Fruit fly (Drosophila melanogaster) Kc167 (cell line): ENCODE data around the gene CG6660.

Experiments
- Myc ChIP-seq: fragments of >200 bp; optimal IDR thresholded peaks from 2 replicates; lab custom pipeline; 2017; ENCODE audit warnings: missing external identifiers
- Sin3A ChIP-seq: fragments of >200 bp; optimal IDR thresholded peaks from 2 replicates; lab custom pipeline; 2018; ENCODE audit warnings: missing external identifiers
- h ChIP-seq: fragments of >200 bp; optimal IDR thresholded peaks from 3 replicates; lab custom pipeline; 2018; ENCODE audit warnings: missing external identifiers
- insv ChIP-seq: fragments of >200 bp; optimal IDR thresholded peaks from 3 replicates; lab custom pipeline; 2018; ENCODE audit warnings: missing external identifiers
- psq ChIP-seq: fragments of >200 bp; optimal IDR thresholded peaks from 2 replicates; lab custom pipeline; 2017; ENCODE audit warnings: missing external identifiers
- ttk ChIP-seq: sonication (Bioruptor generic); optimal IDR thresholded peaks from 2 replicates; lab custom pipeline; 2017; ENCODE audit warnings: missing external identifiers

Gene CG6660

DNA sequence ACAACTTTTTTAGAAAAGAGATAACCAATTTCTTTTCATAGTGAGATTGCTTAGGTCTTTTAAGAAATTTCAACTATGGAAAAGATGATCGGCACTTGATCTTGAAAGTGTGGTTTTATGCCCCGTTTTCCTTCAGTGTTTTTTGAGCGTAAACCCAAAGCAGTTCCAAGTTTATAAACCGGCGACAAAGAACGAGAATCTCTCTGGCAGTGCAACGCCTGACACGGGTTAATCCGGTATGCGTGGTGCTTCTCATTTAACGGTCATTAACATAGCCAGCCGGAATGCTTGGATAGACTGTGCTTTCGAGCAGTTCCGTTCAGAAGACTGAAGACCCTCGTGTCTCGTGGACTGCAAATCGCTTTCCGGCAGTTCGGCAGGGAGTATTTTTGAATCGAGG lies at the start of gene CG6660:
CG6660 (plus strand) TSS at position 301 of the 400 bp plus-strand sequence.
- TF ChIP-seq h = no peak
- TF ChIP-seq Myc (lab: Kevin White, UChicago) = no peak
- no peak for TF ChIP-seq Sin3A
- no peak for TF ChIP-seq insv
- no peak for TF ChIP-seq ttk (lab: Kevin White, UChicago)
- TF ChIP-seq psq (lab: Kevin White, UChicago) = no peak

DNA sequence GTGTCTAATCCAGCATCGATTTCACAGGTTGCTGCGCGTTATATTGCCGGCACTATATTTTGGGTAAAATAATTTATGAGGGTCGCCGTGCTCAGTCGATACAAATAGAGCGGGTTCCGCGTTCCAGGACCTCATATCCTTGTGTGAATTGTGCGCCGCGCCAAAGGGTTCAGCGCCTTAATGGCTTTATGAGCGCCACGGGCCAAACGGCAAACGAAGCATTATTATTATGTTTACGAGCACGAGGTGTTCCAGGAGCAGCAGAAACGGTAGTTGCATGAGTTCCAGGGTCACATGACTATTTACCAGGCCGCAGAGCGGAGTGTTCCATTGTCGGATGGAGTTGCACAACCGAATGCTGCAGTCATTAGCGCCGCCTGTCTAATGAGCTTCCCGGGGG lies 45.5 kb upstream of the CG6660 start:
- TF ChIP-seq psq (lab: Kevin White, UChicago) (no peak), ttk (lab: Kevin White, UChicago) (no peak), Sin3A (no peak), insv (no peak), Myc (lab: Kevin White, UChicago) (no peak), h (no peak)

DNA sequence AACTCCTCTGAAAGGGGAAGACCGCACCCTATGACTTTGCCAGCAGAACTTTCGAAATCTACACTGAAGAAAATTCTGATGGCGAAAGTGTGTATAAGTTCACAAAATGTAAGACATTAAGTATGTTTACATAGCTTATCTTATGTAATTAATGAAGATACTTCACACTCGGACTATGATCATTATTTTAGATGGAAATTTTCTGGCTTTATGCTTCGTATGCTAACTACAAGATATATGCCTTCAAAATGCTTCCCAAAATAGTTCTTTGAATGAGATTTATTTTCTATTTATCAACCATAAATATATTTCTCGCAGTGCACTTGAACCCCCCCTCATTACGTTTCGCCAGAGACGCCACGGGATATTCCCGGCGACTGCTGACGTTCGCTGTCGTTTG lies 44.7 kb upstream of the CG6660 start:
- TF ChIP-seq psq (lab: Kevin White, UChicago) (no peak), ttk (lab: Kevin White, UChicago) (no peak), Myc (lab: Kevin White, UChicago) (no peak)

DNA sequence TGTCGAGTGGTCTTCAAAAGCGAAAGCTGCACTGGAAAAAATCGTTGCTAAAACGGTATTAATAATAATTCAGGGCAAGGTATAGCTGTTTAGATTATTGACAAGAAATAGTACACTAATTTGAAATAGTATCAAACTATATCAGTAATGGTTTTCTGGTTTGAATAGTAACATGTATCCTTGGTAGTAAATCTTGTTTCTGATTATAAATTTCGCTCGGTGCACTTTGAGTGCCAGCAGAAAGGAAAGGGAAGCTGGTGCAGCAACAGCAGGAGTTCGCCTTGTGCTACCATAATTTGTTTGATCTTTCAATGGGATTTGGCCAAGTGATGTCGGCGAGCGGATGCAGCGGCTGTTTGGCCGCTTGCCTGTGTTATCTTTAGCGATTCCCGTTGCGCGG lies 36.3 kb upstream of the CG6660 start:
- no peak for TF ChIP-seq psq (lab: Kevin White, UChicago)
- no peak for TF ChIP-seq Sin3A
- TF ChIP-seq ttk (lab: Kevin White, UChicago) = no peak
- TF ChIP-seq h = no peak
- TF ChIP-seq insv = no peak
- TF ChIP-seq Myc (lab: Kevin White, UChicago) = no peak

DNA sequence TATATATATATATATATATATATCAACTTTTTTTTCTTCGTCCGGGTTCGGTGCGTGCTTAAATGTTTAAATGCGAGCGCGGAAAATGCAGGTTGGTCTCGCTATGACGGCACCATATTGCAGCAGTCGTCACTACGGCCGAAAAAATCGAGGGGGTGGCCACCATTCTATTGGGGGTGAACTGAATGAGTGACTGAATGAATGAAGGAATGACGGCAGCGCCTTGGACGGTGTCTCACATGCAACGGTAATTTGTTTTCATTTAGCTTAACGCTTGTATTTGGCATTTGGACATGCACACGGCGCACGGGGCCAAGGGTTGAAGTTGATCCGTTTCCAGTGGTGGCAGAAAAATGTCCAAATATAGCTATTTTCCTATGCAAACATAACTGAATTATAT lies 33.9 kb upstream of the CG6660 start:
- no peak for TF ChIP-seq Sin3A
- TF ChIP-seq Myc (lab: Kevin White, UChicago) = no peak
- TF ChIP-seq ttk (lab: Kevin White, UChicago) = no peak
- no peak for TF ChIP-seq h
- no peak for TF ChIP-seq insv
- TF ChIP-seq psq (lab: Kevin White, UChicago) = no peak

DNA sequence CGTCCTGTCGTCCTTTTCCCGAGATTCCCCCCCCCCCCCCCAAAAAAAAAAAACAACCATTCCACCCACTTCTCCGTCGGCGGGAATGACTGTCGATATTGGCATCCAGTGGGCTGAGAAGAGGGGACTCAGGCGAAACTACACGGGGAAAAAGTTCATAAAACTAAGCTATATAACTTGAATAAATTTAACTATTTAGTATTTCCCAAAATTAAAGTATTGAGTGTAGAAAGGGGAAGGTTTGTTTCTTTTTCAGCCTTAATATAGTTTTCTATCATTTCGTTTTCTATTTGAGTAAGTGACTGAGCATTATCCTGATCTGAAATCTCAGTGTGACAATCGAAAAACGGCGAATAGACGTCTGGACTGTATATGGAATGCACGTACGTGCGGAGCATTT lies 31.4 kb upstream of the CG6660 start:
- TF ChIP-seq insv (no peak), h (no peak), Myc (lab: Kevin White, UChicago) (no peak), Sin3A (no peak), psq (lab: Kevin White, UChicago) (no peak), ttk (lab: Kevin White, UChicago) (no peak)

DNA sequence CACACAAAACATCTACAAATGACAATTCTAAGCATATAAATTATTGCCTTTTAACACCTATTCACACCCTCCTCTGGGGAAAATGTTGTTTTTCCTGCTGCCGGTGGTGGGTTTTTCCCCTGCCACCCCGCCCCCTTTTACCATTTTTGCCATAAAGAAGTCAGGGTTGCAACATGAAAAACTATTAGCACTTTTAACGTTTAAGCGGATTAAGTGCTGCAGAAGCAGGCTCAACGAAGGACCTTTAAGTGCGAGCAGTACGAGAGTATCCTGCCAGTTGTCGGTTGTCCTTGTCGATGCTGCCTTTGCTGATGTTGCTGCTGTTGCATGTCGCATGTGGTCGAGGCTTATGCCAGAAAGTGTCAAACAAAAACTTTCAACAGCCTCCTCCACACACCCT lies 27.8 kb upstream of the CG6660 start:
- TF ChIP-seq insv = no peak

DNA sequence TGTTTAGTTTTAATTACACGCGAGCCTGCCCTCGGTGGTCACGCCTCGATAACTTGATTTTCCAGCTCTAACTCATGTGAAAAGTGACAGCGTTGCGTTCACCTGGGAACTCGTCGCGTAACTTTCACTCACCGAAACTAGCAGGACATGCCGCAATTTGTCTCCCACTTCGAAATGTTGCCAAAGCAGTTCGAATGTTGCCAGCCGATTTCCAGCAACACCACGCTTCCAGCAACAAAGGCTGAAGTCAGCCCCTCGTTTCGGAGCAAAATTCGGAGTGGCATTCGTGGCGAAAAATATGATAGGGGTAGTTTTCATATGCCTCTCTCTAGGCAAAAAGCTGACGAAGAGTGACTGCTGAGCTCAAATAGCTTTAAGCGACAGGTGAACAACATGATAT lies 24.8 kb upstream of the CG6660 start:
- TF ChIP-seq insv (no peak), psq (lab: Kevin White, UChicago) (no peak), Myc (lab: Kevin White, UChicago) (no peak), ttk (lab: Kevin White, UChicago) (no peak), h (no peak), Sin3A (no peak)

DNA sequence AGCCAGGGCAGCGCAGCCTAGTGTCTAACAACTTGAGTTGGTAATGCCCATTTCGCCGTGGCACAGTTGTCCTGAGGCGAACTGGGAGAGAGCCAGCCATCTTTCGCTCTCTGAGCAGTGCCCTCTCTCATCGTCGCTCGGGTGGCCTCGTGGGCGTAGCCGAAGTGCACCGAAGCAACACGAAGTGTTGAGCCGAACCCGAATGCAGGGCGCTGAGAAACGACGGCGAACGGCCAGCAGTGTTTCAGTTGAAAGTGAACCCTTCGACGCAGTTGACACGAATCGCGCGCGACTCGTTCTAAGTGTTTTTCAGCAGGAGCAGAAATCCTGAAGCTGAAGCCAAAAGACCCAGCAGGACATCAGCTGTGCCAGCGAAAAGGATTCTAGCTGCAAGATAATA lies 24.1 kb upstream of the CG6660 start, which contains the start of gene klg:
klg (plus strand) TSS at position 244 of the 400 bp plus-strand sequence.
- TF ChIP-seq Myc (lab: Kevin White, UChicago) = no peak
- no peak for TF ChIP-seq h
- no peak for TF ChIP-seq ttk (lab: Kevin White, UChicago)
- TF ChIP-seq psq (lab: Kevin White, UChicago) = no peak

DNA sequence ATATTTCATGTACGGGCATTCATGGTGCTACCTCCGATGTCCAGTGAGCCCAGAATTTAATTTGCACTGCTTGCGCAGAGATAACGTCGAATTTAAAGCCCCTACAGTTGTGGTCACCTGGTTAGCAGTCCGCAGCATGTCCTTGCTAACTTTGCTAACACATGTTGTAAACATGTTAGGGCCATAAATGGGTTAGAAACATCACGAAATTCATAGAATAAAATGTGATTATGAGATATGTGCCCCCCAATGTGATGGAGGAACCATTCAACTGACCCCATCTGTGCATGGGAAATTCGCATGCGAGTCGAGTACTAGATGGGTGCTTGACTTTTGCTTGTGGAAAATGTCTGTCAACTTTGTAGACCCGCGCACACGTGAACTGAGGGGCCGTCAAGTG lies 12.1 kb upstream of the CG6660 start:
- no peak for TF ChIP-seq Sin3A
- TF ChIP-seq h = no peak
- TF ChIP-seq insv = no peak
- TF ChIP-seq Myc (lab: Kevin White, UChicago) = no peak
- TF ChIP-seq ttk (lab: Kevin White, UChicago) = no peak
- TF ChIP-seq psq (lab: Kevin White, UChicago) = no peak

DNA sequence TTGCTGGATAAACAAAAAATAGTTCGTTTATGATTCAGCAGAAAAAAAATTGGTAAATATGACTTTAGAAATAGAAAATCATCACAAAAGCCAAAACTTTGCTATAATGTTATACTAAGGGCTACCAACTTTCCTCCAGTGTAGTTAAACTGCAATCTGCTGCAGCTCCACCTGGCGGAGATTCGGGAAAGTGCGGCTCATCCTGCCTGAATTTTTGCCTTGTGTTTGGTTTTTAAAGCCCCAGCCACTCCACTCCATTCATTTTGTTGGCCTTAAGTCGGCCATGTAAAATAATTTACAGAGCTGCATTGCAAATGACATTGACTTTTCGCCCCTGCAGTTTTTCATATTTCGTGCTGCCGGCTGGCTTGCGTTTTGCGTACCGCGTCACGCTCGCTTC lies 42.1 kb downstream of the CG6660 start:
- TF ChIP-seq Myc (lab: Kevin White, UChicago) = no peak
- no peak for TF ChIP-seq insv
- TF ChIP-seq h = no peak
- no peak for TF ChIP-seq Sin3A
- no peak for TF ChIP-seq ttk (lab: Kevin White, UChicago)
- TF ChIP-seq psq (lab: Kevin White, UChicago) = no peak

DNA sequence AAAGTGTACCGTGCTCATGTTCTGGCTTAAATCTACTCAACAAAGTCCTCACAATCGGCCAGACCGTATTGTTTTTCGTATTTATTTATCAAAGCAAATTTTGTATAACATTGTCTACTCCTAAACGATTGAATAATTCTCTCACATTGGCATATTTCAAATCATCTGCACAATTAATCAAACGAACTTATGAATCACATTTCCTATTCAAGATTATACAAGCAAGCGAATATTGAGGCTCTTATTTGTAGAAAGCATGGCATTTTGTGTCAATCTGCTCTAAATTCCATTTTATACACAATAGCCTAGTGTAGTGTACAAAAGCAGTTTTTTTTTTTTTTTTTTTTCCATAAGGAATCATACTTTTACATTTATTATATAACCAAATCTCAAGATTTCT lies 42.8 kb downstream of the CG6660 start, which contains the start of gene Tpl94D:
Tpl94D (plus strand) TSS at position 301 of the 400 bp plus-strand sequence.
- no peak for TF ChIP-seq psq (lab: Kevin White, UChicago)
- no peak for TF ChIP-seq Myc (lab: Kevin White, UChicago)
